Worm (Caenorhabditis elegans) whole organism, early embryonic: ENCODE data around the gene F45F2.9.

Experiments used
- B0310.2 ChIP-seq: sonication (generic microtip); optimal IDR thresholded peaks from 2 replicates; lab custom pipeline; 2016; ENCODE audit warnings: mild to moderate bottlenecking, missing genetic modification characterization, missing compliant biosample characterization
- F13C5.2 ChIP-seq: sonication (generic microtip); optimal IDR thresholded peaks from 2 replicates; lab custom pipeline; 2017; ENCODE audit warnings: mild to moderate bottlenecking, missing genetic modification characterization, inconsistent platforms, missing compliant biosample characterization
- aly-1 ChIP-seq: sonication (generic microtip); optimal IDR thresholded peaks from 2 replicates; lab custom pipeline; 2016; ENCODE audit warnings: missing genetic modification characterization, missing compliant biosample characterization
- ama-1 ChIP-seq: fragments of 150-350 bp; optimal IDR thresholded peaks from 2 replicates; lab custom pipeline; 2014
- ceh-13 ChIP-seq: fragments of 200-800 bp; sonication (Bioruptor generic); optimal IDR thresholded peaks from 2 replicates; lab custom pipeline; 2018; ENCODE audit warnings: mild to moderate bottlenecking, missing genetic modification characterization, missing compliant biosample characterization
- ceh-36 ChIP-seq: sonication (generic microtip); optimal IDR thresholded peaks from 2 replicates; lab custom pipeline; 2016; ENCODE audit warnings: missing genetic modification characterization, inconsistent platforms, missing compliant biosample characterization
- ets-7 ChIP-seq: sonication (generic microtip); optimal IDR thresholded peaks from 2 replicates; lab custom pipeline; 2016; ENCODE audit warnings: missing genotype, missing genetic modification characterization, missing compliant biosample characterization
- flt-1 ChIP-seq: fragments of 200-800 bp; sonication (Bioruptor generic); IDR thresholded peaks from 2 replicates; pipeline ENCODE4 v1.3.6; 2022; ENCODE audit warnings: missing genetic modification characterization, missing compliant biosample characterization
- hmbx-1 ChIP-seq: sonication (generic microtip); optimal IDR thresholded peaks from 2 replicates; lab custom pipeline; 2016; ENCODE audit warnings: mild to moderate bottlenecking, missing genetic modification characterization, missing compliant biosample characterization
- hmg-4 ChIP-seq: fragments of 200-800 bp; sonication (Bioruptor generic); optimal IDR thresholded peaks from 2 replicates; lab custom pipeline; 2018; ENCODE audit warnings: mild to moderate bottlenecking, missing genetic modification characterization, missing compliant biosample characterization
- hnd-1 ChIP-seq: sonication (generic microtip); optimal IDR thresholded peaks from 2 replicates; lab custom pipeline; 2016; ENCODE audit warnings: missing genetic modification characterization, missing compliant biosample characterization
- pes-1 ChIP-seq: fragments of 200-800 bp; sonication (Bioruptor generic); IDR thresholded peaks from 2 replicates; pipeline ENCODE4 v1.3.6; 2022; ENCODE audit warnings: missing genetic modification reagents, missing genetic modification characterization, missing compliant biosample characterization
- scrt-1 ChIP-seq: fragments of 200-800 bp; sonication (Bioruptor generic); IDR thresholded peaks from 2 replicates; pipeline ENCODE4 v1.3.6; 2022; ENCODE audit warnings: missing genetic modification characterization, missing compliant biosample characterization
- sea-1 ChIP-seq: fragments of 200-800 bp; sonication (Bioruptor generic); conservative IDR thresholded peaks from 2 replicates; pipeline ENCODE4 v1.3.6; 2022; ENCODE audit warnings: missing genetic modification characterization, missing compliant biosample characterization
- tbx-11 ChIP-seq: fragments of 200-800 bp; sonication (Bioruptor generic); IDR thresholded peaks from 2 replicates; pipeline ENCODE4 v1.3.6; 2022; ENCODE audit warnings: missing genetic modification characterization, missing compliant biosample characterization
- tbx-37 ChIP-seq: fragments of 200-800 bp; sonication (Bioruptor generic); conservative IDR thresholded peaks from 2 replicates; pipeline ENCODE4 v1.3.6; 2022; ENCODE audit warnings: missing genetic modification reagents, missing genetic modification characterization, missing compliant biosample characterization
- tra-4 ChIP-seq: sonication (generic microtip); optimal IDR thresholded peaks from 2 replicates; lab custom pipeline; 2017; ENCODE audit warnings: missing genetic modification characterization, missing compliant biosample characterization

The F45F2.9 gene

DNA sequence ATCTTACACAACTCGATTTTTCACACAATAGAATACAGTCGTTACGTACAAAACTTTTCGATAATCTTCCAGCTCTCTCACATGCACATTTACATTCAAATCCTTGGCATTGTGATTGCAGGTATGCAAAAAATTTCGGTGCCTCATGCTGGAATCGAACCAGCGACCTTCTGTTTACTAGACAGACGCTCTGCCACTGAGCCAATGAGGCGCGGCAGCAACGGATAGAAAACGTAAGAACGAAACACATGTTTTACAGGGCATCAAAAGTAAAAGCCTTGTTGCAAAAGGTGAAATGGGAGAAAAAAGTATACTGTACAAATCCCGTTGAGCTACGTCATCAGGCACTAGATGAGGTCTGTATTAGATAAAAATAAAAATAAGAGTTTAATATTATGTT lies 17.3 kb downstream of the F45F2.9 start:
- TF ChIP-seq ets-7: no peak
- peak; percentile 57; the same call in 1 of the 2 replicates for TF ChIP-seq pes-1

DNA sequence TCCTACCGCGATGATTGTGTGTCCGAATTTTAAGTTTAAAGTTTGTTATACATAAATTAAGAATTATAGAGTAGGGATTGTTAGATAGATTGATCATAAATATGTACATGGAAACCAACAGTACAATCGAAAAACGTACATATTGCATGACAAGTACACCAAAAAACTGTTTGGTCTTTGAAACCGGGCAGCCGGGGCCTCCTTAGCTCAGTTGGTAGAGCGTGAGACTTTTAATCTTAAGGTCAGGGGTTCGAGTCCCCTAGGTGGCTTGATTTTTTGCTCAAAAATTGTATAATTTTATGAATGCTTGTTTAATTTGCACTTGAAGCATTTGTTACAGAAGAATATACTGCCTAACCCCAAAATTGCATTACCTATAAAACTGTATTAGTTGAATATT lies 18.2 kb downstream of the F45F2.9 start:
- no peak for TF ChIP-seq scrt-1 (GFP tag; lab: Robert Waterston, UW)
- TF ChIP-seq tbx-37 (GFP tag; lab: Robert Waterston, UW): no peak
- no peak for TF ChIP-seq pes-1
- no peak for TF ChIP-seq hmbx-1 (tag; lab: Kevin White, UChicago)
- no peak for TF ChIP-seq aly-1 (tag; lab: Kevin White, UChicago)
- TF ChIP-seq sea-1 (GFP tag; lab: Robert Waterston, UW): no peak
- TF ChIP-seq tra-4 (tag; lab: Kevin White, UChicago): no peak
- TF ChIP-seq ceh-13: no peak
- TF ChIP-seq F13C5.2: no peak
- TF ChIP-seq flt-1 (GFP tag; lab: Robert Waterston, UW): no peak
- TF ChIP-seq hmg-4 (GFP tag; lab: Kevin White, UChicago): no peak
- no peak for TF ChIP-seq ama-1 (lab: Kevin White, UChicago)
- no peak for TF ChIP-seq tbx-11 (GFP tag; lab: Robert Waterston, UW)
- TF ChIP-seq ceh-36: no peak
- TF ChIP-seq hnd-1: no peak
- TF ChIP-seq B0310.2 (tag; lab: Kevin White, UChicago): no peak

DNA sequence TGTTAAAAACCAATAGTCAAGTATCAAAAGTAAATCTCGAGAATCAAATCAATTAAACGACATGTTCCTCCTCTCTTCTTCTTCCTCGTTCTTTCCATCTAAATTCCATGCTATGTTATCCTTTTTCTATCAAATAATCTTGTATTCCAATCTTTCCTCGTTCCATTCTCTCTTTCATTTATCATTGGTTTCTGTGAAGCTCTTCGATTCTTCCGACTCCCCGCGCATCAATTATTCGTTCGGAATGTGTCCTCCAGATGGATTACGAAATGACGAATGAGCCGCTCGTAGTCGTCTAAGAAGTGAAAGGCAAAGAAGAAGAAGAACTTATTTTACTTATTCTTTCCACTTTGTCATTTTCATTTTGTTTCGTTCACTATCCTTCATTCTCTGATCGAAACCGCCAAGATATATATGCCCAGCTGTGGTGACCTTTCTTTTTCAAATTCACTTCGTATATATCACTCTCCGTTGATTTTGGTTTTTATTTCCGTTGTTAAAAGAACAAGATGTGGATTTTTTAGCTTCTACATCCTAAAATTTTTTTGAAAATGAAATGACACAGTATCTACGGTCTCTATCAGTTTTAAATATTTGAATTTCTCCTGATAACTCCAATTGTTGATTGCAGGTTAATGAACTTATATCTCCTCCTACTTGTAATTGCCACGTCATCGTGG lies 18.9 kb downstream of the F45F2.9 start, which contains the start of gene pxn-1:
pxn-1 (plus strand) TSS at position 630 of the 680 bp plus-strand sequence.
- TF ChIP-seq scrt-1 (GFP tag; lab: Robert Waterston, UW) (no peak), B0310.2 (tag; lab: Kevin White, UChicago) (no peak), ceh-13 (no peak), hmg-4 (GFP tag; lab: Kevin White, UChicago) (no peak), ceh-36 (no peak), pes-1 (no peak), tbx-37 (GFP tag; lab: Robert Waterston, UW) (no peak), hmbx-1 (tag; lab: Kevin White, UChicago) (no peak), aly-1 (tag; lab: Kevin White, UChicago) (no peak), sea-1 (GFP tag; lab: Robert Waterston, UW) (no peak), ama-1 (lab: Kevin White, UChicago) (no peak)

DNA sequence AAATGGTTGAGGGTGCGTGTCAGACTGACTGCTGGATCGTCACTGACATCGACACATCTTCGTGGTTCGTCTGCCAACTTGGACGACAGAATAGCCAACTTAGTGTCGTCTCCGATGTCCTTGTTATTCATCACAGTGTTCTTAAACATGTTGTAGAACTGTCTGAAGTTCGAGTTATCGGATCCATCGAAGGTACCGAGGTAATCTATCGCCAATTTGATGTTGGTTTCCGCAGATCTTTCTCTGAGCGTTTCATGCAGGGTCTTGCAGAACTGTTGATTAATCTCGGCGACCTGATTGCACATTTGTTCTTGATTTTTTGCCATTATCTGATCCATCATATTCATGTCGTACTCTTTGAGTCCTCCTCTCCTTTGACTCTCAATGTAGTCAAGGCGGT lies 32.0 kb downstream of the F45F2.9 start:
- no peak for TF ChIP-seq aly-1 (tag; lab: Kevin White, UChicago)
- TF ChIP-seq flt-1 (GFP tag; lab: Robert Waterston, UW): no peak
- TF ChIP-seq sea-1 (GFP tag; lab: Robert Waterston, UW): no peak
- TF ChIP-seq ama-1 (lab: Kevin White, UChicago): no peak
- TF ChIP-seq scrt-1 (GFP tag; lab: Robert Waterston, UW): no peak
- no peak for TF ChIP-seq pes-1
- TF ChIP-seq tra-4 (tag; lab: Kevin White, UChicago): no peak
- no peak for TF ChIP-seq hnd-1
- TF ChIP-seq F13C5.2: no peak
- TF ChIP-seq tbx-11 (GFP tag; lab: Robert Waterston, UW): no peak

DNA sequence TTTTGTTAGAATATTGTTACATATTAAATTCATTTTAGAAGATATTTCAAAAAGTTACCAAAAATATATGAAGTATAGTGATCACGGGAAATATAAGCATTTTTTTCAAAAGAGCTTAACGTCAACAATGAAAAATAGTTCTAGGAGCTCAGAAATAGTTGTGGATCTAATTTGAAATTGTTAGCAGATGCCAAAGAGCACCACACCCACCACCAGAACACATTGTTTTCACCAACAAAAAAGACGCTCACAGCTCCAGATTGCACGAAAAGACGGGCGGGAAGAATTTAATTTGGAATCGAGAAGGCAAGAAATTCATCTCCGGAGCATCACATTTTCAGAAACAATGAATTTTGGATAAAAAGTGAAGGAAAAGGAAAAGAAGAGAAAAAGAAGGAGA lies 42.4 kb downstream of the F45F2.9 start, which contains the start of gene gplb-1:
gplb-1 (minus strand) TSS at position 337 of the 400 bp plus-strand sequence.
- TF ChIP-seq hmbx-1 (tag; lab: Kevin White, UChicago) (no peak), tbx-11 (GFP tag; lab: Robert Waterston, UW) (no peak), ceh-36 (no peak), tra-4 (tag; lab: Kevin White, UChicago) (no peak), tbx-37 (GFP tag; lab: Robert Waterston, UW) (no peak), hnd-1 (no peak), F13C5.2 (no peak), aly-1 (tag; lab: Kevin White, UChicago) (no peak), hmg-4 (GFP tag; lab: Kevin White, UChicago) (no peak), ceh-13 (no peak), pes-1 (no peak), scrt-1 (GFP tag; lab: Robert Waterston, UW) (no peak)

DNA sequence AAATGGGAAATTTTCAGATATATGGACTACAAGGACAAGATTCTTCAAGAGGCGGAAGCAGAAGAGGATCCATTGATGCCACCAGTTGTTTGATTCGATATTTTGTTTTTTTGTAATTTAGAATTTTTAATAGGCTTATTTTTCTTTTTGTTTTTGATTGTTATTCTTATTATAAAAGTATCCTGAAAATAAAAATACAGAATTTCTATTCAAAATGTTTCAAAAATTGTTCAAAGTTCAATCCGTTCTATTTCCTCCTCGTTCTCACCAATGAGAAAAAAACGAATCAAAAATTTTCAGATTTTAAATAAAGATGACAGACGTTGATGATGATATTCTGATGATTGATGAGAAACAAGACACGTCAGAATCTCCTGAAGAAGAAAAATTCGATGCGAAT lies 44.5 kb downstream of the F45F2.9 start, which contains the start of gene phf-30:
phf-30 (plus strand) TSS at position 301 of the 400 bp plus-strand sequence.
- TF ChIP-seq B0310.2 (tag; lab: Kevin White, UChicago) (no peak), tbx-37 (GFP tag; lab: Robert Waterston, UW) (no peak), hmbx-1 (tag; lab: Kevin White, UChicago) (no peak)

DNA sequence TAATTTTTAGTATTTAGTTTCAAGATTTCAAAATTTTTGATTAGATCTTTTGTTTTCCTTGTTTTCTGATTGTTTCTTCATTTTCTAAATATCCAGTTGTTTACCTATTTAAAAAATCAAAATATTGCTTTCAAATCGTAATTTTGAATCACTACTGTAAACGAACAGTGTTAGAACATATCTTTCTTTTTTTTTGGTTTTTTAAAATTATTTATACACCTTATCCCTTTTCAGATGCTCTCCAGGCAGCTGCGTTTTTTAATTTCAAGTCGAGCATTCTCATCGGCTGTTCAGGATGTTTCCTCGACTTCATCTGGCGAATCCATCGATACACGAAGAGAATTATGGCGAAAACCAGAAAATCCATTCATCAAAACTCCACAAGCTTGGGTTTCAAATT lies 46.2 kb downstream of the F45F2.9 start, which contains the start of gene mrpl-4:
mrpl-4 (plus strand) TSS at position 235 of the 400 bp plus-strand sequence.
- TF ChIP-seq tbx-11 (GFP tag; lab: Robert Waterston, UW): no peak
- no peak for TF ChIP-seq flt-1 (GFP tag; lab: Robert Waterston, UW)
- TF ChIP-seq scrt-1 (GFP tag; lab: Robert Waterston, UW): no peak
- no peak for TF ChIP-seq tra-4 (tag; lab: Kevin White, UChicago)
- no peak for TF ChIP-seq pes-1
- TF ChIP-seq sea-1 (GFP tag; lab: Robert Waterston, UW): no peak
- TF ChIP-seq B0310.2 (tag; lab: Kevin White, UChicago): no peak
- no peak for TF ChIP-seq F13C5.2
- no peak for TF ChIP-seq ceh-13
- no peak for TF ChIP-seq hmbx-1 (tag; lab: Kevin White, UChicago)
- no peak for TF ChIP-seq ets-7
- no peak for TF ChIP-seq ceh-36

DNA sequence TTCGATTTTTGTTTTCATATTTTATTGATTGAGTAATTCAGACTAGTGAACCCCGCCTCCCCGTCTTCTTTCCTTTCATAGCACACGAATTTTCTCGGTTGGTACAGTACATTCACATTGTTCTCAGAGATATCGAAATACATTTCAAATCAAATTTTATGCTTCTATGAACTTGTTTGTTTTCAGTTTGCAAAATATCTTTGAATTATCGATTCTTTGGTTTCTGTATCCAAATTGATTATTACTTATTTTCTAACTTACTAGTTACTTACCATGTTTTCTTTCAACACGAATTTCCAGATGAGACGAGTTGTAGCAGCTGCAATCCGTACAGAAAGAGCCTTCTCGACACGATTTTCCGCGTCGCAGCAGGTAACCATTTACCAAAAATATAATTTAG lies 47.9 kb downstream of the F45F2.9 start, which contains the start of gene mrps-2:
mrps-2 (plus strand) TSS at position 301 of the 400 bp plus-strand sequence.
- no peak for TF ChIP-seq F13C5.2
- TF ChIP-seq hnd-1: no peak
- no peak for TF ChIP-seq ceh-36
- TF ChIP-seq hmbx-1 (tag; lab: Kevin White, UChicago): no peak
- TF ChIP-seq pes-1: no peak
- no peak for TF ChIP-seq ama-1 (lab: Kevin White, UChicago)
- no peak for TF ChIP-seq ets-7
- no peak for TF ChIP-seq hmg-4 (GFP tag; lab: Kevin White, UChicago)
- no peak for TF ChIP-seq tbx-37 (GFP tag; lab: Robert Waterston, UW)
- no peak for TF ChIP-seq B0310.2 (tag; lab: Kevin White, UChicago)
- TF ChIP-seq aly-1 (tag; lab: Kevin White, UChicago): no peak
- no peak for TF ChIP-seq tra-4 (tag; lab: Kevin White, UChicago)
- TF ChIP-seq tbx-11 (GFP tag; lab: Robert Waterston, UW): no peak
- TF ChIP-seq flt-1 (GFP tag; lab: Robert Waterston, UW): no peak
